Worm (Caenorhabditis elegans) whole organism, midembryonic: ENCODE data around the gene nspd-9.

Source experiments
- T22C8.4 ChIP-seq: fragments of 200-800 bp; sonication (Bioruptor generic); IDR thresholded peaks from 2 replicates; pipeline ENCODE4 v1.3.6; 2022; ENCODE audit warnings: missing genetic modification characterization, missing compliant biosample characterization
- cog-1 ChIP-seq: sonication (generic microtip); optimal IDR thresholded peaks from 2 replicates; lab custom pipeline; 2016; ENCODE audit warnings: missing genetic modification characterization, missing compliant biosample characterization
- flt-1 ChIP-seq: fragments of 200-800 bp; sonication (Bioruptor generic); IDR thresholded peaks from 2 replicates; pipeline ENCODE4 v1.3.6; 2022; ENCODE audit warnings: missing genetic modification characterization, missing compliant biosample characterization
- klf-2 ChIP-seq: fragments of 200-800 bp; sonication (Bioruptor generic); conservative IDR thresholded peaks from 2 replicates; pipeline ENCODE4 v1.3.6; 2022; ENCODE audit warnings: missing genetic modification reagents, missing genetic modification characterization, missing compliant biosample characterization
- med-1 ChIP-seq: sonication (generic microtip); optimal IDR thresholded peaks from 2 replicates; lab custom pipeline; 2017; ENCODE audit warnings: missing genetic modification characterization, mild to moderate bottlenecking, missing compliant biosample characterization, antibody characterized with exemption, missing genetic modification reagents; ENCODE audit not compliant: insufficient read depth
- ref-1 ChIP-seq: fragments of 200-800 bp; sonication (Bioruptor generic); conservative IDR thresholded peaks from 2 replicates; pipeline ENCODE4 v1.3.6; 2022; ENCODE audit warnings: missing genetic modification reagents, missing genetic modification characterization, missing compliant biosample characterization
- tab-1 ChIP-seq: fragments of 200-800 bp; sonication (Bioruptor generic); IDR thresholded peaks from 2 replicates; pipeline ENCODE4 v1.3.6; 2022; ENCODE audit warnings: missing genetic modification characterization, missing compliant biosample characterization
- ztf-23 ChIP-seq: fragments of 200-800 bp; sonication (Bioruptor generic); IDR thresholded peaks from 2 replicates; pipeline ENCODE4 v1.3.6; 2022; ENCODE audit warnings: missing genetic modification reagents, missing genetic modification characterization, missing compliant biosample characterization
- ztf-29 ChIP-seq: fragments of 200-800 bp; sonication (Bioruptor generic); IDR thresholded peaks from 2 replicates; pipeline ENCODE4 v1.3.6; 2022; ENCODE audit warnings: missing genetic modification reagents, missing genetic modification characterization, missing compliant biosample characterization

The nspd-9 gene

DNA sequence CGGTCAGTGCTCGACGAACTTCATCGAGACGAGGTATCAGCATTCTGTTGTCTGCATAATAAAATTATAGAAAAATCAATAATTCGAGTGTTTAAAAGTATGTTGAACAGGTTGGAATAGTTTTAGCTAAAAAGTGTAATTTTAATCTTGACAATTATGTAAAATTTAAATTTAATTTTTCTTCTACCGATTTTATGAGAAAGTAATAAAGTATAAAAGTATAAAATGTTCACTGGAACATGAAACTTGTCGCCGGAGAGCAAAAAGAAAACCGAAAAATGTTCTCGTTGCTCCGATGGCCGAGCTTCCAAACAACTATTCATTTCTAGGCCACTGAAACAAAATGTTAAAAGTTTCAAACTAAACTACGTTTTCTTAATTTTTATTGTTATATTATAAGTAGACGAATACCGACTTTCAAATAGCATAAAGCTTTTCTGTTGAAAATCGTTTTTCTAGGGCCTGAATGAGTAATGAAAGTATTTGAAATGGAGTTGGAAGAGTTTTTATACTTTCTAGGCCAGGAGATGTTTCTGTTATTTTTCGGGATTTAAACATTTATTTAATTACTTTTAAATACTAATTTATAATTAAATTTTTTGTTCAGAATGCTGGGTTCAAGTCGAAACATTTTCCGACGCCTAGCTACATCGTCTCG is 31.8 kb upstream of the nspd-9 start, which contains the start of the genes C35D10.10 and C35D10.5:
TSS of gene C35D10.10 (minus strand) at position 51 of the 658 bp plus-strand sequence.
TSS of gene C35D10.5 (plus strand) at position 608 of the 658 bp plus-strand sequence.
- no peak for TF ChIP-seq med-1
- no peak for TF ChIP-seq flt-1 (GFP tag; lab: Robert Waterston, UW)
- TF ChIP-seq cog-1 (tag; lab: Kevin White, UChicago): no peak
- TF ChIP-seq tab-1 (GFP tag; lab: Robert Waterston, UW): no peak
- no peak for TF ChIP-seq klf-2
- no peak for TF ChIP-seq ztf-23 (GFP tag; lab: Robert Waterston, UW)
- no peak for TF ChIP-seq ztf-29 (GFP tag; lab: Robert Waterston, UW)
- no peak for TF ChIP-seq T22C8.4
- TF ChIP-seq ref-1 (GFP tag; lab: Robert Waterston, UW): no peak

DNA sequence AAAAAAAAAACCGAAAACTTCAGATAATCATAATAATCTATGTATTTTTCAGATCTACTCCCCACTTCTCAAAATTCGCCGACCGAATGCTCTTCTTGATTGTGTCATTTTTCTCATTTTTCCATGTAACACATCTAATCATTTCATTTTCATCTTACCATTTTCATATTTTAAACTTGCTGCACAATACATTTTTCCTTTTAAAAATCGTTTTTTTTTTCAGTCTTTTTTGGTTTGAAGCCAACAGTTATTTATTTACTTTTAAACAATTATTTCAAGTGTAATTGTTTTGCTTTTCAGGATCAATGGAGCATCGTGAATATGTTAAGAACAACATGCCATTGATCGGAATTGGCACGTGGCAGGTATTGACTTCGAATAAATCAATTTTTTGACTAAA is 28.9 kb upstream of the nspd-9 start, which contains the start of gene C35D10.6:
TSS of gene C35D10.6 (plus strand) at position 301 of the 400 bp plus-strand sequence.
- TF ChIP-seq cog-1 (tag; lab: Kevin White, UChicago): no peak
- TF ChIP-seq ztf-29 (GFP tag; lab: Robert Waterston, UW): no peak
- TF ChIP-seq T22C8.4: no peak
- TF ChIP-seq klf-2: no peak
- TF ChIP-seq tab-1 (GFP tag; lab: Robert Waterston, UW): no peak
- no peak for TF ChIP-seq ref-1 (GFP tag; lab: Robert Waterston, UW)

DNA sequence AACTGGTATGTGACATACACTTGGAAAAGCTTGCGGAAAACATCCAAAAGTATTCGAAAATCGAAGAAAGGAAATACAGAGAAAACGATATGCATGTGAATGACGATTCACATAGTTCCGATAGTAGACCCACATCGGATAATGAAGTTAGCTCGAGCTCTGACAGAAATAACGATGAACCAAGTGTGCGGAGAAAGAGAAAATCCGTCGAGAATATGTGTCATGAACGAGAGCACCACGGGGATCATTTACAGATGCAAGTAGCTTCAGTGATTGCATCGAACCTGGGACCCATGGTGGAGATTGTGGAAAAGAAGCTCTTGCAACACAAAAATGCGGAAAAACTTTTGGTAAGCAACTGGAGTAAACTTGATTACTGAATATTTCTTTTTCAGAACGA is 26.9 kb upstream of the nspd-9 start:
- TF ChIP-seq ref-1 (GFP tag; lab: Robert Waterston, UW) (no peak), ztf-23 (GFP tag; lab: Robert Waterston, UW) (no peak), tab-1 (GFP tag; lab: Robert Waterston, UW) (no peak), T22C8.4 (no peak), ztf-29 (GFP tag; lab: Robert Waterston, UW) (no peak), cog-1 (tag; lab: Kevin White, UChicago) (no peak), klf-2 (no peak), flt-1 (GFP tag; lab: Robert Waterston, UW) (no peak), med-1 (no peak)

DNA sequence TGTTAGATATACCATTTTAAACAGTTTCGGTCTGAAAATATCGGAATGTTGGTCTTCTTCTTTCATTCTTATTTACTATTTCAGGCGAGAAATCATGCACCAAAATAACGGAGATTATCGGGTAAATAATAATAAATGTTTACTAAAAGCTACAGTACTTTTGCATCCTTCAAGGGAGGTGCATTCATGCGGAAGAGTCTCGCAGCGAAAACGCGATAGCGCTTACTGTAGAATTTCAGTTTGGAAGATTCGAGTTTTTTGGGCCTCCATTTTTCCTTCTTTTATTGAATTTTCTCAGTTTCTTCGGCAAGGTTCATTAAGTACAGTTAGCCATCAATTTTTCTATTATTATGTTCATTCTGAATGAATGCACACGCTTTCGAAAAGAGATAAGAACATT is 26.0 kb upstream of the nspd-9 start, which contains the start of gene C35D10.7:
TSS of gene C35D10.7 (plus strand) at position 85 of the 400 bp plus-strand sequence.
- TF ChIP-seq cog-1 (tag; lab: Kevin White, UChicago) (no peak), med-1 (no peak), ztf-23 (GFP tag; lab: Robert Waterston, UW) (no peak), T22C8.4 (no peak), ref-1 (GFP tag; lab: Robert Waterston, UW) (no peak), klf-2 (no peak), flt-1 (GFP tag; lab: Robert Waterston, UW) (no peak), tab-1 (GFP tag; lab: Robert Waterston, UW) (no peak), ztf-29 (GFP tag; lab: Robert Waterston, UW) (no peak)

DNA sequence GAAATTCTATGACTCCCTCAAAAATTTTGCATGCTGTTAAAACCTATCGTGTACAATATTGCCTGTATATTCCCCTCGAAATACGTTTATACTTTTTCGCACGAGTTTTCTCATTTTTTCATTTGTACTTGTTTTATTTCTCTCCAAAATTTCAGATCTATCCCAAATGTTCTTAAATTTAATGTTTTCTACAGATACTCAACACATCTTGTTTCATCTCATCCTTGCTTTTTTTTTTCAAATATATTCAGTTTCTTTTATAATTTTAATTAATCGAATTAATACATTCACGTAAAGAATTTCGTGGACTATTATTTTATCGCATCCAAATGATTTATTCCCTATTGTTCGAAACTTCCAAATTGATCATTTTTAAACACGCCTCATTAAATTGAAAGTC is 24.8 kb upstream of the nspd-9 start, which contains the start of gene C35D10.8:
TSS of gene C35D10.8 (plus strand) at position 301 of the 400 bp plus-strand sequence.
- TF ChIP-seq T22C8.4 (no peak), cog-1 (tag; lab: Kevin White, UChicago) (no peak), klf-2 (no peak), ref-1 (GFP tag; lab: Robert Waterston, UW) (no peak), ztf-23 (GFP tag; lab: Robert Waterston, UW) (no peak), tab-1 (GFP tag; lab: Robert Waterston, UW) (no peak)

DNA sequence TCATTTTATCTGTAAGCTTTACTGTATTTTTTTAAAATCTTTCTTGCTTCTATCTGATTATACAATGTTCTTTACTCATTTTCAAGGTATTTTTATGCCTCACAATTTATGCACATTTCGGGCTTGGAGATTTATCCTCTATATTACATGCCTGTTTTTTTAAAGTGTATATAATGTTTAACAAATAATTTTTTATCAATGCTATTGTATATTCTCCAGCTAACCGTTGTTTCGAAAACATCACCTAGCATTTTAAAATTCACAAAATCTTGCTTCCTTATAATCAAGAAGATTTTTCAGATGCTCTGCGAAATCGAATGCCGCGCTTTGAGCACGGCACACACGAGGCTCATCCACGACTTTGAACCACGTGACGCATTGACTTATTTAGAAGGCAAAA is 21.9 kb upstream of the nspd-9 start, which contains the start of gene ced-4:
TSS of gene ced-4 (plus strand) at position 301 of the 400 bp plus-strand sequence.
- TF ChIP-seq T22C8.4 (no peak), klf-2 (no peak), ztf-29 (GFP tag; lab: Robert Waterston, UW) (no peak), ref-1 (GFP tag; lab: Robert Waterston, UW) (no peak), tab-1 (GFP tag; lab: Robert Waterston, UW) (no peak), flt-1 (GFP tag; lab: Robert Waterston, UW) (no peak), med-1 (no peak), cog-1 (tag; lab: Kevin White, UChicago) (no peak), ztf-23 (GFP tag; lab: Robert Waterston, UW) (no peak)

DNA sequence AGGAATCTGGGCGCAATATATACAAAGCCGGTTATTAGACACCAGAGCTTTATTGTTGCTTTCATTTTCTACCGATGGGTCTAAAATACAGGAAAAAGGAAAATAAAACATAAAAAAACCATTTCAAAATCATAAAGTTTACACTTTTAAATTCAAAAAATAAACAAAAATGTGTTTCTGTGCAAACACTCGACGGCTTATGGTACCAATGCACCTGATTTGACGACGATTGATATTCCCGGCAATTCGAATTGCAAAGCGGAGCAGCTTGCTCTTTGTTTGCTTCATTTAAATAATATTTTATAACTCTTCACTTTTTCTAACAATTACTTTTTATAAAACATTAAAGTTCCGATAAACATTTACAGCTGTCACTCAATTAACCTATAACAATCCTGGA is 20.0 kb upstream of the nspd-9 start, which contains the start of gene F26A1.1:
TSS of gene F26A1.1 (plus strand) at position 369 of the 400 bp plus-strand sequence.
- TF ChIP-seq ztf-23 (GFP tag; lab: Robert Waterston, UW): no peak
- no peak for TF ChIP-seq T22C8.4

DNA sequence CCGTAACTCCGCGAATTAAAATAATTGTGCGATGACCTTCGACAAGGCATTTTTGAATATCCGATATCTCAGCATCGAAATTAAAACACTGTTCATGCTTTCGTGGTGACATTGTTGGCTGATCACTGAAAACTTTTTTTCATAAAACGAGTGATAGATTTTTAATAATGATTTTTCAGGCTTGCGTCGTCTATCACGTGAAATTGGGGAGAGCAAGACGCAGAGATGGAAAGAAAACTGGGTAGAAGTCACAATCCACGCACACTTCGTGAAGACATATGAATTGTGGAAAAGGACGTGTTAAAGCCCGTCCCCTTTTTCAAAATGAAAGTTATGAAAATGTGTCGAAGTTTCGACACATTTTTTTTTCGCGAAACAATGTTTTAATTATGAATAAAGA is 19.6 kb upstream of the nspd-9 start, which contains the start of gene nonu-1:
TSS of gene nonu-1 (minus strand) at position 169 of the 400 bp plus-strand sequence.
- no peak for TF ChIP-seq ref-1 (GFP tag; lab: Robert Waterston, UW)
- no peak for TF ChIP-seq klf-2
- TF ChIP-seq ztf-23 (GFP tag; lab: Robert Waterston, UW): no peak

DNA sequence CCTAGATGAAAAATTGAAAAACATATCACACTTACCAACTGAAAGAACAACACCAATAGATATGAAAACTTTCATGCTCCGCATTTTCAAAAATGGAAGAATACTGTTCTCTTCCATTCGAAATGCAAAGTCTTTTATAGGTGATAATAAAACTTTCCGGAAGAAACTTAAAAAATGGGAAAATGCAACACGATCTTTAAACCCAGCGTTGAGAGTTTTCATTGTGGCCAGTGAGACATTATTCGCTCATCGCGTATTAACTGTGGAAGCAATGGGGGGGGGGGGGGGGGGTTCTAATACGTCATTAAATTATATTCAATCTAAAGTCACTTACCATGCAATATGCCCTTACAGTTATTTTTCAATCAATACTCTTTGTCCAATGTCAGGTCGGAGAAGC is 14.2 kb upstream of the nspd-9 start, which contains the start of the genes clec-157 and fkh-5:
TSS of gene clec-157 (minus strand) at position 101 of the 400 bp plus-strand sequence.
TSS of gene fkh-5 (plus strand) at position 336 of the 400 bp plus-strand sequence.
- no peak for TF ChIP-seq flt-1 (GFP tag; lab: Robert Waterston, UW)
- TF ChIP-seq ztf-23 (GFP tag; lab: Robert Waterston, UW): no peak
- TF ChIP-seq klf-2: no peak
- no peak for TF ChIP-seq T22C8.4
- no peak for TF ChIP-seq tab-1 (GFP tag; lab: Robert Waterston, UW)
- TF ChIP-seq cog-1 (tag; lab: Kevin White, UChicago): no peak
- no peak for TF ChIP-seq ztf-29 (GFP tag; lab: Robert Waterston, UW)

DNA sequence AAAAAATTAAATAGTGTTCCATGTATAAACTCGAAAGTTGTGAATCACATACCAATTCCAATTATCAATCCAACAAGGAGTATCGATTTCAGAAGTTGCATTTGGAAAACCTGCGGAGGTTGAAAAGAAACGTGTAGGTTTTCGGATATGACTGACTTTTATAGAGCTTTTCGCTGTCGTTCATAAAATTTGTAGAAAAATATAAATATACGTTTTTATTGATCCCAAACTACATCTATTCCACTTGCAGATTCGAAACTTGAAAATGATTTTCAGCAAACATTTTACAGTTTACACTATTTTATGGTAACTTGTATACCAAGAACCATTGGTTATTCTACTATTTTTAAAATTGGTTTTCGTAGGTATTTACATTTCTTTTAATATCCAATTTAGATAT is 12.1 kb upstream of the nspd-9 start, which contains the start of gene clec-156:
TSS of gene clec-156 (minus strand) at position 101 of the 400 bp plus-strand sequence.
- no peak for TF ChIP-seq tab-1 (GFP tag; lab: Robert Waterston, UW)
- TF ChIP-seq T22C8.4: no peak
- no peak for TF ChIP-seq cog-1 (tag; lab: Kevin White, UChicago)
- no peak for TF ChIP-seq med-1
- no peak for TF ChIP-seq klf-2
- no peak for TF ChIP-seq ztf-23 (GFP tag; lab: Robert Waterston, UW)
- no peak for TF ChIP-seq flt-1 (GFP tag; lab: Robert Waterston, UW)
- TF ChIP-seq ref-1 (GFP tag; lab: Robert Waterston, UW): no peak
- TF ChIP-seq ztf-29 (GFP tag; lab: Robert Waterston, UW): no peak
